Worm (Caenorhabditis elegans) whole organism, L1 larva: Measurements from ENCODE around the gene cox-18.
A peak's percentile ranks its signal among the peaks of the same experiment; 100 is the strongest.

Experiments used
- Y116A8C.19 ChIP-seq: sonication (generic microtip); optimal IDR thresholded peaks from 2 replicates; lab custom pipeline; 2016; ENCODE audit warnings: missing compliant biosample characterization, missing genetic modification characterization, borderline replicate concordance
- alr-1 ChIP-seq: fragments of 200-800 bp; sonication (Bioruptor generic); optimal IDR thresholded peaks from 2 replicates; lab custom pipeline; 2018; ENCODE audit warnings: borderline replicate concordance, mild to moderate bottlenecking, missing genetic modification characterization, missing compliant biosample characterization
- aly-2 ChIP-seq: fragments of 150-350 bp; optimal IDR thresholded peaks from 2 replicates; lab custom pipeline; 2014; ENCODE audit warnings: missing biosample characterization, missing genetic modification characterization
- blmp-1 ChIP-seq: fragments of 150-350 bp; optimal IDR thresholded peaks from 2 replicates; lab custom pipeline; 2014; ENCODE audit warnings: missing biosample characterization, missing genetic modification characterization
- ceh-63 ChIP-seq: fragments of 200-800 bp; sonication (Bioruptor generic); optimal IDR thresholded peaks from 2 replicates; lab custom pipeline; 2018; ENCODE audit warnings: mild to moderate bottlenecking, missing genetic modification characterization, missing compliant biosample characterization
- ceh-8 ChIP-seq: fragments of 200-800 bp; sonication (Bioruptor generic); optimal IDR thresholded peaks from 2 replicates; lab custom pipeline; 2018; ENCODE audit warnings: mild to moderate bottlenecking, missing genetic modification characterization, moderate library complexity, missing compliant biosample characterization
- ceh-82 ChIP-seq, 3 experiments: fragments of 150-350 bp in 1 of 3; sonication (generic microtip) in 2 of 3; optimal IDR thresholded peaks; 2 replicates each; lab custom pipeline; 2014 to 2017; ENCODE audit warnings: missing biosample characterization in 3 of 3, missing genetic modification characterization in 3 of 3
- ceh-90 ChIP-seq: sonication (generic microtip); optimal IDR thresholded peaks from 2 replicates; lab custom pipeline; 2016; ENCODE audit warnings: missing genetic modification characterization, missing compliant biosample characterization
- ces-1 ChIP-seq: fragments of 150-350 bp; optimal IDR thresholded peaks from 2 replicates; lab custom pipeline; 2014; ENCODE audit warnings: missing biosample characterization, missing genetic modification reagents, missing genetic modification characterization
- dsc-1 ChIP-seq: sonication (generic microtip); optimal IDR thresholded peaks from 2 replicates; lab custom pipeline; 2016; ENCODE audit warnings: mild to moderate bottlenecking, missing genetic modification characterization, missing compliant biosample characterization
- efl-1 ChIP-seq, 4 experiments: fragments of 150-350 bp; optimal IDR thresholded peaks in 3 of 4; peaks in 1 of 4; 1 replicate in 1 of 4; 2 replicates in 3 of 4; lab custom pipeline; 2014; ENCODE audit warnings: missing biosample characterization in 2 of 4, missing genetic modification characterization in 2 of 4, missing genetic modification reagents in 2 of 4
- egl-13 ChIP-seq: sonication (generic microtip); optimal IDR thresholded peaks from 2 replicates; lab custom pipeline; 2016; ENCODE audit warnings: missing genotype, missing genetic modification reagents, missing genetic modification characterization, missing compliant biosample characterization
- egl-27 ChIP-seq, 2 experiments: fragments of 150-350 bp in 1 of 2; sonication (generic microtip); optimal IDR thresholded peaks; 3 replicates each; lab custom pipeline; 2017 to 2018; ENCODE audit warnings: missing biosample characterization in 2 of 2, missing genetic modification characterization in 2 of 2, missing genetic modification reagents in 2 of 2
- elt-2 ChIP-seq: sonication (generic microtip); optimal IDR thresholded peaks from 2 replicates; lab custom pipeline; 2016; ENCODE audit warnings: missing genetic modification characterization, mild to moderate bottlenecking, inconsistent platforms, missing compliant biosample characterization, missing genetic modification reagents
- elt-3 ChIP-seq, 6 experiments: fragments of 150-350 bp in 1 of 6; sonication (generic microtip); optimal IDR thresholded peaks; 2 replicates each; lab custom pipeline; 2017 to 2018; ENCODE audit warnings: missing biosample characterization in 6 of 6, missing genetic modification characterization in 6 of 6, inconsistent platforms in 1 of 6
- ets-5 ChIP-seq: fragments of 200-800 bp; sonication (Bioruptor generic); IDR thresholded peaks from 2 replicates; pipeline ENCODE4 v1.3.6; 2022; ENCODE audit warnings: missing genetic modification characterization, missing compliant biosample characterization
- fkh-8 ChIP-seq: sonication (generic microtip); optimal IDR thresholded peaks from 2 replicates; lab custom pipeline; 2016; ENCODE audit warnings: mild to moderate bottlenecking, missing genetic modification characterization, missing compliant biosample characterization
- fos-1 ChIP-seq: fragments of 150-350 bp; optimal IDR thresholded peaks from 2 replicates; lab custom pipeline; 2014; ENCODE audit warnings: missing biosample characterization, missing genetic modification characterization
- grh-1 ChIP-seq: fragments of 200-800 bp; sonication (Bioruptor generic); IDR thresholded peaks from 2 replicates; pipeline ENCODE4 v1.3.6; 2022; ENCODE audit warnings: missing genetic modification reagents, missing genetic modification characterization, missing compliant biosample characterization
- hlh-17 ChIP-seq: fragments of 200-800 bp; sonication (Bioruptor generic); optimal IDR thresholded peaks from 2 replicates; lab custom pipeline; 2018; ENCODE audit warnings: missing genetic modification characterization, mild to moderate bottlenecking, missing compliant biosample characterization, moderate library complexity, borderline replicate concordance
- hpl-2 ChIP-seq: fragments of 150-350 bp; optimal IDR thresholded peaks from 2 replicates; lab custom pipeline; 2014; ENCODE audit warnings: missing biosample characterization, missing genetic modification reagents, missing genetic modification characterization
- lin-13 ChIP-seq: fragments of 150-350 bp; optimal IDR thresholded peaks from 2 replicates; lab custom pipeline; 2014; ENCODE audit warnings: missing biosample characterization, missing genetic modification reagents, missing genetic modification characterization
- lin-15B ChIP-seq: fragments of 150-350 bp; sonication (generic microtip); optimal IDR thresholded peaks from 3 replicates; lab custom pipeline; 2014; ENCODE audit warnings: missing biosample characterization, missing genetic modification characterization
- lin-35 ChIP-seq, 2 experiments: fragments of 150-350 bp; optimal IDR thresholded peaks; 2 replicates each; lab custom pipeline; 2014; ENCODE audit warnings: missing biosample characterization in 2 of 2, missing genetic modification characterization in 2 of 2, missing genetic modification reagents in 2 of 2
- lsy-2 ChIP-seq, 2 experiments: fragments of 150-350 bp; optimal IDR thresholded peaks; 2 replicates each; lab custom pipeline; 2014; ENCODE audit warnings: missing biosample characterization in 2 of 2, missing genetic modification characterization in 2 of 2
- mab-9 ChIP-seq: fragments of 200-800 bp; sonication (Bioruptor generic); IDR thresholded peaks from 2 replicates; pipeline ENCODE4 v1.3.6; 2022; ENCODE audit warnings: missing genetic modification reagents, missing genetic modification characterization, missing compliant biosample characterization
- mdl-1 ChIP-seq, 2 experiments: fragments of 150-350 bp; optimal IDR thresholded peaks; 2 replicates each; lab custom pipeline; 2014 to 2017; ENCODE audit warnings: missing biosample characterization in 2 of 2, missing genetic modification characterization in 2 of 2, inconsistent platforms in 1 of 2
- mep-1 ChIP-seq: fragments of 150-350 bp; optimal IDR thresholded peaks from 2 replicates; lab custom pipeline; 2014; ENCODE audit warnings: missing biosample characterization, missing genetic modification characterization
- nhr-11 ChIP-seq: fragments of 150-350 bp; optimal IDR thresholded peaks from 2 replicates; lab custom pipeline; 2014; ENCODE audit warnings: missing biosample characterization, missing genetic modification characterization
- nhr-12 ChIP-seq: sonication (generic microtip); optimal IDR thresholded peaks from 2 replicates; lab custom pipeline; 2017; ENCODE audit warnings: missing biosample characterization, missing genetic modification characterization
- nhr-237 ChIP-seq: fragments of 150-350 bp; optimal IDR thresholded peaks from 2 replicates; lab custom pipeline; 2014; ENCODE audit warnings: missing biosample characterization, missing genetic modification characterization
- nhr-28 ChIP-seq: fragments of 150-350 bp; optimal IDR thresholded peaks from 2 replicates; lab custom pipeline; 2014; ENCODE audit warnings: missing biosample characterization, missing genetic modification characterization
- nhr-47 ChIP-seq: sonication (generic microtip); optimal IDR thresholded peaks from 2 replicates; lab custom pipeline; 2016; ENCODE audit warnings: mild to moderate bottlenecking, missing genetic modification characterization, moderate library complexity, missing compliant biosample characterization
- nhr-71 ChIP-seq: sonication (generic microtip); optimal IDR thresholded peaks from 2 replicates; lab custom pipeline; 2016; ENCODE audit warnings: mild to moderate bottlenecking, missing genetic modification characterization, moderate library complexity, missing compliant biosample characterization
- nhr-77 ChIP-seq: fragments of 150-350 bp; optimal IDR thresholded peaks from 2 replicates; lab custom pipeline; 2014; ENCODE audit warnings: missing biosample characterization, missing genetic modification characterization
- nhr-90 ChIP-seq: sonication (generic microtip); optimal IDR thresholded peaks from 2 replicates; lab custom pipeline; 2016; ENCODE audit warnings: mild to moderate bottlenecking, missing genetic modification characterization, missing compliant biosample characterization; ENCODE audit not compliant: poor library complexity
- pag-3 ChIP-seq: sonication (generic microtip); optimal IDR thresholded peaks from 2 replicates; lab custom pipeline; 2017; ENCODE audit warnings: missing genetic modification characterization, mild to moderate bottlenecking, missing compliant biosample characterization, antibody characterized with exemption, borderline replicate concordance; ENCODE audit not compliant: insufficient read depth
- pax-3 ChIP-seq: fragments of 200-800 bp; sonication (Bioruptor generic); optimal IDR thresholded peaks from 2 replicates; lab custom pipeline; 2018; ENCODE audit warnings: mild to moderate bottlenecking, missing genetic modification characterization, moderate library complexity, missing compliant biosample characterization
- rnt-1 ChIP-seq: sonication (generic microtip); optimal IDR thresholded peaks from 2 replicates; lab custom pipeline; 2016; ENCODE audit warnings: mild to moderate bottlenecking, missing genetic modification characterization, moderate library complexity, missing compliant biosample characterization
- skn-1 ChIP-seq: fragments of 150-350 bp; optimal IDR thresholded peaks from 2 replicates; lab custom pipeline; 2014; ENCODE audit warnings: missing biosample characterization, missing genetic modification characterization
- snpc-4 ChIP-seq: fragments of 150-350 bp; optimal IDR thresholded peaks from 2 replicates; lab custom pipeline; 2014; ENCODE audit warnings: missing biosample characterization, missing genetic modification characterization
- sox-4 ChIP-seq: sonication (generic microtip); optimal IDR thresholded peaks from 2 replicates; lab custom pipeline; 2016; ENCODE audit warnings: missing genetic modification characterization, missing compliant biosample characterization
- sptf-1 ChIP-seq: fragments of 150-350 bp; optimal IDR thresholded peaks from 2 replicates; lab custom pipeline; 2014; ENCODE audit warnings: missing biosample characterization, missing genetic modification characterization
- sup-37 ChIP-seq: fragments of 200-800 bp; sonication (Bioruptor generic); optimal IDR thresholded peaks from 2 replicates; lab custom pipeline; 2018; ENCODE audit warnings: mild to moderate bottlenecking, missing genetic modification characterization, missing compliant biosample characterization
- swsn-7 ChIP-seq: sonication (generic microtip); optimal IDR thresholded peaks from 2 replicates; lab custom pipeline; 2016; ENCODE audit warnings: missing genetic modification characterization, missing compliant biosample characterization
- tbx-2 ChIP-seq: sonication (generic microtip); optimal IDR thresholded peaks from 2 replicates; lab custom pipeline; 2016; ENCODE audit warnings: missing genetic modification characterization, missing compliant biosample characterization
- unc-130 ChIP-seq: fragments of 150-350 bp; optimal IDR thresholded peaks from 2 replicates; lab custom pipeline; 2017; ENCODE audit warnings: missing biosample characterization, missing genetic modification characterization, inconsistent platforms
- unc-62 ChIP-seq: fragments of 150-350 bp; optimal IDR thresholded peaks from 2 replicates; lab custom pipeline; 2014; ENCODE audit warnings: missing biosample characterization, missing genetic modification reagents, missing genetic modification characterization
- unc-86 ChIP-seq: sonication (generic microtip); optimal IDR thresholded peaks from 2 replicates; lab custom pipeline; 2016; ENCODE audit warnings: missing genetic modification characterization, missing compliant biosample characterization
- unc-98 ChIP-seq: fragments of 200-800 bp; sonication (Bioruptor generic); IDR thresholded peaks from 2 replicates; pipeline ENCODE4 v1.3.6; 2022; ENCODE audit warnings: missing genetic modification characterization, missing compliant biosample characterization
- xbp-1 ChIP-seq: sonication (generic microtip); optimal IDR thresholded peaks from 2 replicates; lab custom pipeline; 2016; ENCODE audit warnings: missing genetic modification characterization, missing compliant biosample characterization
- ztf-11 ChIP-seq, 2 experiments: sonication (generic microtip); optimal IDR thresholded peaks; 2 replicates each; lab custom pipeline; 2016 to 2017; ENCODE audit warnings: missing genetic modification characterization in 2 of 2, missing biosample characterization in 1 of 2, missing compliant biosample characterization in 1 of 2

cox-18 gene

DNA sequence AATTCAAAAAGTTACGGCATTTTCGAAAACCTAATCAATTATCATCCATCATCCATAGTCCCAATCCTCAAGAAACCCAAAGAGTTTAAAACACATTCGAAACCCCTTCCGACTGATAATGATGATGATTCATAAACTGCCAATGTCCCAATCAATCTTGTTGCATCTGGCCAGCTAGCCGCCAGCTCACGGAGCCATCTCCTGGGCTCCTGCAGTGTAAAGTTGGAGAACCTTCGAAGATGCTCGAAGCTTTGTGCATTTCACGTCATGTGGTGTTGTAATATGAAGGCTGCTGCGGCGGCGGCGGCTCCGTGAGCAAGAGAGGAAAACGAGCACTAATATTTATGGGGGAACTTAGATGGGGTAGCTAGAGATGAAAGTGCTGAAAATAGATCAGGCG, 10.8 kb downstream of the cox-18 start (continued):
- no peak for TF ChIP-seq elt-3 (tag; optimal IDR thresholded peaks at IDR 0.05; lab: Kevin White, UChicago)
- TF ChIP-seq unc-62 = no peak
- no peak for TF ChIP-seq ces-1 (GFP tag; lab: Kevin White, UChicago)
- TF ChIP-seq ceh-82 (tag; optimal IDR thresholded peaks at IDR 0.05; lab: Kevin White, UChicago) = no peak
- peak; percentile 88 for TF ChIP-seq rnt-1 (tag; lab: Kevin White, UChicago)
- peak; percentile 88 for TF ChIP-seq nhr-71
- peak in 1 of 2 experiments; percentile 19 for TF ChIP-seq efl-1 (optimal IDR thresholded peaks at IDR 0.05; lab: Kevin White, UChicago)
- no peak for TF ChIP-seq efl-1 (GFP tag; optimal IDR thresholded peaks at IDR 0.05 in 1 of 2; lab: Kevin White, UChicago)
- TF ChIP-seq ceh-63 (GFP tag; lab: Kevin White, UChicago) = no peak
- TF ChIP-seq nhr-12 = no peak
- no peak for TF ChIP-seq Y116A8C.19
- peak; percentile 28 for TF ChIP-seq nhr-47 (tag; lab: Kevin White, UChicago)
- peak; percentile 50 for TF ChIP-seq swsn-7 (tag; lab: Kevin White, UChicago)
- TF ChIP-seq unc-86 (tag; lab: Kevin White, UChicago) = no peak
- TF ChIP-seq blmp-1 (tag; lab: Kevin White, UChicago) = no peak
- no peak for TF ChIP-seq mab-9 (GFP tag; lab: Robert Waterston, UW)
- TF ChIP-seq unc-130 = peak; percentile 44
- TF ChIP-seq egl-27 (tag; optimal IDR thresholded peaks at IDR 0.05; lab: Kevin White, UChicago) = no peak
- no peak for TF ChIP-seq sptf-1 (tag; lab: Kevin White, UChicago)
- no peak for TF ChIP-seq nhr-28
- TF ChIP-seq ceh-8 (GFP tag; lab: Kevin White, UChicago) = no peak
- TF ChIP-seq grh-1 (GFP tag; lab: Robert Waterston, UW) = no peak
- TF ChIP-seq pax-3 (tag; lab: Kevin White, UChicago) = no peak
- TF ChIP-seq hpl-2 (GFP tag; lab: Kevin White, UChicago) = no peak
- no peak for TF ChIP-seq fkh-8
- TF ChIP-seq xbp-1 (tag; lab: Kevin White, UChicago) = peak; percentile 7
- no peak for TF ChIP-seq snpc-4 (tag; lab: Kevin White, UChicago)
- TF ChIP-seq lin-15B (tag; lab: Kevin White, UChicago) = no peak
- TF ChIP-seq nhr-237 (tag; lab: Kevin White, UChicago) = no peak
- TF ChIP-seq mep-1 (tag; lab: Kevin White, UChicago) = no peak
- no peak for TF ChIP-seq mdl-1 (tag; optimal IDR thresholded peaks at IDR 0.05; lab: Kevin White, UChicago)
- TF ChIP-seq lin-35 (GFP tag; optimal IDR thresholded peaks at IDR 0.05; lab: Kevin White, UChicago) = no peak
- TF ChIP-seq hlh-17 (GFP tag; lab: Kevin White, UChicago) = no peak
- TF ChIP-seq lin-13 (GFP tag; lab: Kevin White, UChicago) = no peak
- TF ChIP-seq sox-4 (tag; lab: Kevin White, UChicago) = no peak
- TF ChIP-seq pag-3 (tag; lab: Kevin White, UChicago) = peak; percentile 53
- TF ChIP-seq fos-1 = peak; percentile 12
- peak; percentile 70 for TF ChIP-seq dsc-1 (tag; lab: Kevin White, UChicago)
- no peak for TF ChIP-seq skn-1 (tag; lab: Kevin White, UChicago)
- TF ChIP-seq ceh-90 (tag; lab: Kevin White, UChicago) = no peak
- no peak for TF ChIP-seq aly-2 (tag; lab: Kevin White, UChicago)
- TF ChIP-seq unc-98 = no peak
- no peak for TF ChIP-seq sup-37
- TF ChIP-seq egl-13 (tag; lab: Kevin White, UChicago) = no peak
- no peak for TF ChIP-seq alr-1 (tag; lab: Kevin White, UChicago)
- no peak for TF ChIP-seq elt-2 (tag; lab: Kevin White, UChicago)
- no peak for TF ChIP-seq nhr-90
- TF ChIP-seq ets-5 (GFP tag; lab: Robert Waterston, UW) = no peak
- TF ChIP-seq ztf-11 (tag; optimal IDR thresholded peaks at IDR 0.05; lab: Kevin White, UChicago) = no peak
- no peak for TF ChIP-seq nhr-11 (tag; lab: Kevin White, UChicago)
- peak; percentile 32 for TF ChIP-seq tbx-2 (tag; lab: Kevin White, UChicago)
- peak; percentile 39 to 50 for TF ChIP-seq lsy-2 (tag; optimal IDR thresholded peaks at IDR 0.05; lab: Kevin White, UChicago)
- no peak for TF ChIP-seq nhr-77
